Fruit fly (Drosophila melanogaster): Measurements from ENCODE around the gene CG13919.

dm6 chr3L:1692122-1692786 is 47.0 kb downstream of the CG13919 start:
- TF ChIP-seq disco-r (GFP tag; optimal IDR thresholded peaks at IDR 0.05), result no peak
- no peak for TF ChIP-seq Adf1 (GFP tag; IDR thresholded peaks at IDR 0.05)
- TF ChIP-seq usp (GFP tag; optimal IDR thresholded peaks at IDR 0.05), result no peak
- no peak for TF ChIP-seq Hr78 (GFP tag; optimal IDR thresholded peaks at IDR 0.05)
- no peak for TF ChIP-seq seq (GFP tag; IDR thresholded peaks at IDR 0.05)
- no peak for TF ChIP-seq CG1647 (GFP tag; optimal IDR thresholded peaks at IDR 0.05)
- TF ChIP-seq CG42726 (GFP tag; IDR thresholded peaks at IDR 0.05; ENCODE audit: partially characterized antibody), result no peak
- TF ChIP-seq CG13894 (tag; optimal IDR thresholded peaks at IDR 0.05), result no peak
- TF ChIP-seq CG6654 (GFP tag; optimal IDR thresholded peaks at IDR 0.05), result no peak
- TF ChIP-seq ab (GFP tag; optimal IDR thresholded peaks at IDR 0.05), result no peak
- TF ChIP-seq CG8388 (GFP tag; optimal IDR thresholded peaks at IDR 0.05), result no peak
- TF ChIP-seq Dbx (GFP tag; IDR thresholded peaks at IDR 0.05), result no peak
- TF ChIP-seq Spps (tag; optimal IDR thresholded peaks at IDR 0.05), result no peak
